Fruit fly (Drosophila melanogaster) whole organism, embryonic: ENCODE results near the gene dhd.

Experiments
- CG12104 ChIP-seq: fragments of 200-800 bp; sonication (Bioruptor generic); optimal IDR thresholded peaks from 3 replicates; lab custom pipeline; 2016; ENCODE audit warnings: missing biosample characterization, missing genetic modification characterization
- CG2678 ChIP-seq: fragments of 200-800 bp; sonication (Bioruptor generic); optimal IDR thresholded peaks from 3 replicates; lab custom pipeline; 2019; ENCODE audit warnings: missing biosample characterization, mild to moderate bottlenecking, missing genetic modification characterization, moderate library complexity
- CG34376 ChIP-seq: fragments of 200-800 bp; sonication (Bioruptor generic); optimal IDR thresholded peaks from 2 replicates; lab custom pipeline; 2018; ENCODE audit warnings: missing biosample characterization, mild to moderate bottlenecking, missing genetic modification characterization
- CG3847 ChIP-seq: fragments of 200-800 bp; sonication (Bioruptor generic); IDR thresholded peaks from 2 replicates; pipeline ENCODE4 v1.3.6; 2022; ENCODE audit warnings: missing biosample characterization, missing genetic modification characterization
- CG4730 ChIP-seq: fragments of 200-800 bp; sonication (Bioruptor generic); IDR thresholded peaks from 2 replicates; pipeline ENCODE4 v1.3.6; 2022; ENCODE audit warnings: missing biosample characterization, missing genetic modification characterization
- CG9932 ChIP-seq: fragments of 200-800 bp; sonication (Bioruptor generic); IDR thresholded peaks from 2 replicates; pipeline ENCODE4 v1.3.6; 2022; ENCODE audit warnings: missing biosample characterization, missing genetic modification characterization
- Gug ChIP-seq: fragments of 200-800 bp; sonication (Bioruptor generic); IDR thresholded peaks from 4 replicates; pipeline ENCODE4 v1.3.6; 2022; ENCODE audit warnings: missing biosample characterization, missing genetic modification characterization
- H2.0 ChIP-seq: fragments of 200-800 bp; sonication (Bioruptor generic); IDR thresholded peaks from 2 replicates; pipeline ENCODE4 v1.3.6; 2022; ENCODE audit warnings: missing biosample characterization, missing genetic modification characterization
- Hr51 ChIP-seq, 2 experiments: fragments of 200-800 bp; sonication (Bioruptor generic); optimal IDR thresholded peaks; 2 replicates in 1 of 2; 3 replicates in 1 of 2; lab custom pipeline; 2016 to 2018; ENCODE audit warnings: missing biosample characterization in 2 of 2, missing genetic modification characterization in 2 of 2, mild to moderate bottlenecking in 1 of 2, moderate library complexity in 1 of 2
- Oli ChIP-seq: fragments of 200-800 bp; sonication (Bioruptor generic); optimal IDR thresholded peaks from 2 replicates; lab custom pipeline; 2018; ENCODE audit warnings: missing biosample characterization, mild to moderate bottlenecking, missing genetic modification characterization, moderate library complexity
- Pdp1 ChIP-seq, 2 experiments: fragments of 200-800 bp; sonication (Bioruptor generic); optimal IDR thresholded peaks; 3 replicates each; lab custom pipeline; 2016; ENCODE audit warnings: missing biosample characterization in 2 of 2, missing genetic modification characterization in 2 of 2, mild to moderate bottlenecking in 1 of 2, moderate library complexity in 1 of 2
- bowl ChIP-seq: fragments of 200-800 bp; sonication (Bioruptor generic); IDR thresholded peaks from 2 replicates; pipeline ENCODE4 v1.3.6; 2022; ENCODE audit warnings: missing biosample characterization, missing genetic modification characterization
- gt ChIP-seq: fragments of 200-800 bp; sonication (Bioruptor generic); IDR thresholded peaks from 2 replicates; pipeline ENCODE4 v1.3.6; 2022; ENCODE audit warnings: missing biosample characterization, missing genetic modification characterization
- knrl ChIP-seq: fragments of 200-800 bp; sonication (Bioruptor generic); IDR thresholded peaks from 3 replicates; pipeline ENCODE4 v1.3.6; 2022; ENCODE audit warnings: missing biosample characterization, missing genetic modification characterization; ENCODE audit not compliant: partially characterized antibody
- nerfin-1 ChIP-seq: fragments of 200-800 bp; sonication (Bioruptor generic); optimal IDR thresholded peaks from 3 replicates; lab custom pipeline; 2019; ENCODE audit warnings: missing biosample characterization, mild to moderate bottlenecking, missing genetic modification characterization, moderate library complexity
- ro ChIP-seq: fragments of 200-800 bp; sonication (Bioruptor generic); IDR thresholded peaks from 2 replicates; pipeline ENCODE4 v1.3.6; 2022; ENCODE audit warnings: missing biosample characterization, missing genetic modification characterization
- sens ChIP-seq: fragments of 200-800 bp; sonication (Bioruptor generic); peaks from one replicate; lab custom pipeline; 2016; ENCODE audit warnings: missing biosample characterization, missing genetic modification characterization
- stwl ChIP-seq: fragments of 200-800 bp; sonication (Bioruptor generic); optimal IDR thresholded peaks from 3 replicates; lab custom pipeline; 2018; ENCODE audit warnings: missing biosample characterization, mild to moderate bottlenecking, missing genetic modification characterization, moderate library complexity
- vnd ChIP-seq: fragments of 200-800 bp; sonication (Bioruptor generic); IDR thresholded peaks from 3 replicates; pipeline ENCODE4 v1.3.6; 2022; ENCODE audit warnings: missing biosample characterization, missing genetic modification characterization; ENCODE audit not compliant: partially characterized antibody
- wor ChIP-seq: fragments of 200-800 bp; sonication (Bioruptor generic); IDR thresholded peaks from 2 replicates; pipeline ENCODE4 v1.3.6; 2022; ENCODE audit warnings: missing biosample characterization, missing genetic modification characterization

The dhd gene

dm6 chrX:5358813-5359212 lies 46.8 kb downstream of the dhd start (continued):
- TF ChIP-seq gt (GFP tag; lab: Robert Waterston, UW) (no peak), CG3847 (GFP tag; lab: Robert Waterston, UW) (no peak), bowl (no peak), knrl (GFP tag; lab: Robert Waterston, UW) (no peak), CG34376 (no peak), Pdp1 (GFP tag; optimal IDR thresholded peaks at IDR 0.05; lab: Kevin White, UChicago) (no peak), Oli (tag; lab: Kevin White, UChicago) (no peak), H2.0 (GFP tag; lab: Robert Waterston, UW) (no peak), CG2678 (peak; percentile 24), CG4730 (GFP tag; lab: Robert Waterston, UW) (no peak), Hr51 (GFP tag; optimal IDR thresholded peaks at IDR 0.05; lab: Kevin White, UChicago) (peak in 1 of 2 experiments; percentile 24), sens (peak; percentile 41), wor (GFP tag; lab: Robert Waterston, UW) (no peak), ro (GFP tag; lab: Robert Waterston, UW) (no peak), CG9932 (no peak), Gug (GFP tag; lab: Robert Waterston, UW) (no peak), vnd (GFP tag; lab: Robert Waterston, UW) (no peak), nerfin-1 (tag; lab: Kevin White, UChicago) (no peak), CG12104 (GFP tag; lab: Kevin White, UChicago) (no peak), stwl (tag; lab: Kevin White, UChicago) (no peak)
